Worm (Caenorhabditis elegans): ENCODE data around the gene ZK550.2.
A peak's percentile ranks its signal among the peaks of the same experiment; 100 is the strongest.

Gene ZK550.2

DNA sequence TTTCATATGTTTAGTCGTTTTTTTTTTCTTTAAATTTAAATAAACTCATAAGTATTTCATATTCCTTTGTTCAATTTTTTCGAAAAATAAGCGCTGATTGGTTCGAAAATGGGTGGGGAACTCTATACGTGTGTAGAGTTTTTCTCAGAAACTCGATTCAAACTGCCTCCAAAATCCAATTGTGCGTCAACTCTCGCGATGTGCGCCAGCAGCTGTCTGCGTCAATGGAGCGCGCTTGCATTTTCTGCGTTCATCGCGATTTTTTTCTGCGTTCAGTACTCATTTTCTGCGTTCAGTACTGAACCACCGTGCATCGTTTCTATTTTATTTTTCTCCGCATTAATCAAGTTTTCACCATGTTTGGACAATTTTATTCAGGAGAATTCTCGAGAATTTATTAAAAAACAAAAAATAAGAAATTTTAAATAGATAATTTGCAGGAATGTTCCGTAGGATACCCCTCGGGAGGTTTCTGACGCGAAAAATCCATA lies 4.4 kb downstream of the ZK550.2 start, which contains the start of gene eelo-2 (continued):
- TF ChIP-seq nhr-42 (GFP tag; IDR thresholded peaks at IDR 0.05): peak; percentile 96
- peak; percentile 96 for TF ChIP-seq nhr-25 (tag; optimal IDR thresholded peaks at IDR 0.05; ENCODE audit: borderline replicate concordance, insufficient read depth)
- peak; percentile 97 for TF ChIP-seq lin-13 (GFP tag; optimal IDR thresholded peaks at IDR 0.05)
- TF ChIP-seq nhr-10 (tag; optimal IDR thresholded peaks at IDR 0.05): peak; percentile 71
- TF ChIP-seq madf-9 (GFP tag; conservative IDR thresholded peaks at IDR 0.05): peak; percentile 92
- peak; percentile 33 for TF ChIP-seq egl-27 (tag; optimal IDR thresholded peaks at IDR 0.05)
- peak; percentile 86 for TF ChIP-seq zag-1 (tag; optimal IDR thresholded peaks at IDR 0.05)
- peak; percentile 97 for TF ChIP-seq arid-1 (GFP tag; conservative IDR thresholded peaks at IDR 0.05)
- peak; percentile 95 for TF ChIP-seq pha-4 (GFP tag; IDR thresholded peaks at IDR 0.05)
- TF ChIP-seq pha-4 (tag; optimal IDR thresholded peaks at IDR 0.05): peak; percentile 6
- peak; percentile 66 to 91 for TF ChIP-seq daf-16 (GFP tag; optimal IDR thresholded peaks at IDR 0.05)
- TF ChIP-seq daf-16 (tag; optimal IDR thresholded peaks at IDR 0.05): peak; percentile 80
- peak; percentile 14 for TF ChIP-seq ceh-62 (tag; optimal IDR thresholded peaks at IDR 0.05)
- peak; percentile 97 for TF ChIP-seq lin-29 (GFP tag; IDR thresholded peaks at IDR 0.05)
- no peak for TF ChIP-seq ztf-11 (tag; optimal IDR thresholded peaks at IDR 0.05)
- TF ChIP-seq mdl-1 (tag; optimal IDR thresholded peaks at IDR 0.05): peak in 1 of 2 experiments; percentile 79
- TF ChIP-seq dmd-9 (GFP tag; IDR thresholded peaks at IDR 0.05): peak; percentile 96
- peak; percentile 68 for TF ChIP-seq fos-1 (tag; optimal IDR thresholded peaks at IDR 0.05)
- TF ChIP-seq hlh-11 (tag; optimal IDR thresholded peaks at IDR 0.05): peak; percentile 97
- peak; percentile 70; the same call in 1 of the 2 replicates for TF ChIP-seq ZK337.2 (GFP tag; IDR thresholded peaks at IDR 0.05)
- TF ChIP-seq zfp-3 (GFP tag; conservative IDR thresholded peaks at IDR 0.05): peak; percentile 97
- peak; percentile 96 for TF ChIP-seq F49E8.2 (tag; optimal IDR thresholded peaks at IDR 0.05; ENCODE audit: borderline replicate concordance)
- TF ChIP-seq mxl-2 (GFP tag; conservative IDR thresholded peaks at IDR 0.05): peak; percentile 86
- TF ChIP-seq spr-1 (tag; optimal IDR thresholded peaks at IDR 0.05): peak; percentile 96
- peak; percentile 34 for TF ChIP-seq snpc-4 (tag; optimal IDR thresholded peaks at IDR 0.05)
- TF ChIP-seq daf-19 (GFP tag; conservative IDR thresholded peaks at IDR 0.05): peak; percentile 85; the same call in 1 of the 2 replicates
- TF ChIP-seq spr-3 (GFP tag; optimal IDR thresholded peaks at IDR 0.05): peak; percentile 96
- peak; percentile 62 for TF ChIP-seq ama-1 (optimal IDR thresholded peaks at IDR 0.05)
- TF ChIP-seq ceh-32 (tag; optimal IDR thresholded peaks at IDR 0.05; ENCODE audit: poor library complexity): peak; percentile 75
- TF ChIP-seq hif-1 (tag; optimal IDR thresholded peaks at IDR 0.05): peak; percentile 74 to 91
- TF ChIP-seq aly-2 (tag; optimal IDR thresholded peaks at IDR 0.05): no peak
- peak; percentile 90 for TF ChIP-seq Y75B8A.6 (GFP tag; IDR thresholded peaks at IDR 0.05)
- peak; percentile 84 for TF ChIP-seq zfp-2 (tag; optimal IDR thresholded peaks at IDR 0.05)
- TF ChIP-seq nhr-76 (tag; optimal IDR thresholded peaks at IDR 0.05): peak; percentile 75
- TF ChIP-seq lir-3 (tag; optimal IDR thresholded peaks at IDR 0.05): peak; percentile 87
- TF ChIP-seq mdt-29 (GFP tag; IDR thresholded peaks at IDR 0.05): peak; percentile 96

ce11 chrIV:17253435-17253834 lies 8.1 kb downstream of the ZK550.2 start:
- TF ChIP-seq nhr-28 (tag; optimal IDR thresholded peaks at IDR 0.05): no peak
- peak; percentile 99 for TF ChIP-seq aha-1 (tag)

- TF ChIP-seq mep-1 (tag; optimal IDR thresholded peaks at IDR 0.05): no peak
- TF ChIP-seq F49E8.2 (tag; optimal IDR thresholded peaks at IDR 0.05; ENCODE audit: borderline replicate concordance): no peak
- no peak for TF ChIP-seq dve-1 (tag; optimal IDR thresholded peaks at IDR 0.05; ENCODE audit: insufficient read depth)
- TF ChIP-seq ztf-7 (tag; optimal IDR thresholded peaks at IDR 0.05): no peak
- TF ChIP-seq madf-5 (GFP tag; IDR thresholded peaks at IDR 0.05): no peak
- TF ChIP-seq ceh-62 (tag; optimal IDR thresholded peaks at IDR 0.05): no peak
- no peak for TF ChIP-seq lin-13 (GFP tag; optimal IDR thresholded peaks at IDR 0.05)
- TF ChIP-seq dpl-1 (GFP tag; optimal IDR thresholded peaks at IDR 0.05): no peak
- no peak for TF ChIP-seq cey-2 (tag; optimal IDR thresholded peaks at IDR 0.05; ENCODE audit: borderline replicate concordance, insufficient read depth)
Measured at ce11 chrIV:17255001-17255400, 9.6 kb downstream of the ZK550.2 start, which contains the start of gene gtf-2E1. gtf-2E1 (plus strand) TSS chrIV:17255301.
